Fruit fly (Drosophila melanogaster): ENCODE results near the gene CG4119.

Gene CG4119

DNA sequence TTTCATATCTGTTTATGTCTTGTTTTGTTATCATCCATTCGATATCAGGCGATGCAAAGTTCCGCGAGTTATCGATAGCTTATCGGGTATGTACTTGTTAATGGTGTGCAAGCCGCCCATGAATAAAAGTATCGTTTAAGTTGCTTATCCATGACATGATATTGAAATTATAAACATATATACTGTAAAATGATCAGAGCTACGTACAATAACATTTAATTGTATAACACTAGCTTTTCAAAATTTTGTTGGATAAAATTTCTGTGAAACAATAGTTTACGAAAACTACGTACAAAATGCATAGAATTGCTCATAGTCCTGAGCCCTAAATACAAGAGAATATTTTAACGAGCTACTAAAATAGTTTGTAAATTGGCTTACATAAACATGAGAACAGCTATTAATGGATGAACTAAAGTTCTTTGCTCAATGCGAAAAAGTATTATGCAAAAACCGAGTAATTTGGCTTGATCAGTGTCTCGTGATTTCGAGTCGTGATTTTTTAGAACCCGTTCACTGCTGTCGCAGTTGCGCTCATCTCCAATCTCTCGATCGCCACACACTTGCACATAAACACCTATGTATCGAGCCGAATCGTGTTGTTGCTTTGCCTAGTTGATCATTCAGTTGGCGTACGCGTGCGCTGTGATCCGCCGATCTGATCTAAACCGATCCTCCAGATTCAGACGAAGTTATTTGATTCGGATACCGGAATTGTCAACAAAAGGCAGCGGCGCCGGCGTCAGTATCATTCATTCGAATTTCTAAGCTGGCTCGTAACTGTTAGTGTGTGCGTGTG is 23.8 kb downstream of the CG4119 start, which contains the start of the genes PGAP1 and cv:
TSS of gene PGAP1 (minus strand) at position 57 of the 799 bp plus-strand sequence.
TSS of gene cv (plus strand) at position 586 of the 799 bp plus-strand sequence.
- TF ChIP-seq Ets98B (GFP tag; IDR thresholded peaks at IDR 0.05) = no peak
- peak; percentile 14 for TF ChIP-seq CG8159 (tag; optimal IDR thresholded peaks at IDR 0.05)
- peak; percentile 15; the same call in 1 of the 3 replicates for TF ChIP-seq CG4496 (GFP tag; IDR thresholded peaks at IDR 0.05)
- TF ChIP-seq CG17806 (tag; optimal IDR thresholded peaks at IDR 0.05) = peak; percentile 12

DNA sequence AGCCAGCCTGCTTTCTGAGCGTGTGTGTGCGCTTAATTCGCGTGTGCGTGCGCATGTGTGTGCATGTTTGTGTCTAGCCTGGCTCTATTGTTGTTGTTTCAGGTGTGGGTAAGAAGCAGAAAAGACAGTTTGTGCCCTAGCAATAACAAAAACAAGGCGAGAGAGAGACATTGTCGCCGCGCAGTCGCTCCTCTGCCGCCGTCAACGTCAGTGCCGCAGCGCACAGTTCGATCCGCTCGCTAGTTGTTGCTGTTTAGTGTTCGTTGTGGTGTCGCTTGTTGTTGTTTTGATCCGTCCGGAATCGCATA is 24.3 kb downstream of the CG4119 start:
- TF ChIP-seq CG13204 (GFP tag; optimal IDR thresholded peaks at IDR 0.05) = no peak
- no peak for TF ChIP-seq CG14655 (GFP tag; optimal IDR thresholded peaks at IDR 0.05)
- TF ChIP-seq rn (GFP tag; IDR thresholded peaks at IDR 0.05) = no peak
- TF ChIP-seq fd96Ca (GFP tag; IDR thresholded peaks at IDR 0.05) = no peak
- no peak for TF ChIP-seq D1 (tag; optimal IDR thresholded peaks at IDR 0.05)
- no peak for TF ChIP-seq CG9948 (tag; optimal IDR thresholded peaks at IDR 0.05)
- no peak for TF ChIP-seq CG8301 (tag; optimal IDR thresholded peaks at IDR 0.05)
- TF ChIP-seq gl (tag; optimal IDR thresholded peaks at IDR 0.05) = no peak
- no peak for TF ChIP-seq Snoo (tag; optimal IDR thresholded peaks at IDR 0.05)
- no peak for TF ChIP-seq CG12605 (GFP tag; IDR thresholded peaks at IDR 0.05)
- TF ChIP-seq Pif1B (GFP tag; optimal IDR thresholded peaks at IDR 0.05) = no peak
- no peak for TF ChIP-seq CG17806 (tag; optimal IDR thresholded peaks at IDR 0.05)
- no peak for TF ChIP-seq CG4496 (GFP tag; IDR thresholded peaks at IDR 0.05)
- no peak for TF ChIP-seq Pif1A (GFP tag; optimal IDR thresholded peaks at IDR 0.05)
- TF ChIP-seq CG15710 (tag; optimal IDR thresholded peaks at IDR 0.05) = no peak
- no peak for TF ChIP-seq Ets98B (GFP tag; IDR thresholded peaks at IDR 0.05)

DNA sequence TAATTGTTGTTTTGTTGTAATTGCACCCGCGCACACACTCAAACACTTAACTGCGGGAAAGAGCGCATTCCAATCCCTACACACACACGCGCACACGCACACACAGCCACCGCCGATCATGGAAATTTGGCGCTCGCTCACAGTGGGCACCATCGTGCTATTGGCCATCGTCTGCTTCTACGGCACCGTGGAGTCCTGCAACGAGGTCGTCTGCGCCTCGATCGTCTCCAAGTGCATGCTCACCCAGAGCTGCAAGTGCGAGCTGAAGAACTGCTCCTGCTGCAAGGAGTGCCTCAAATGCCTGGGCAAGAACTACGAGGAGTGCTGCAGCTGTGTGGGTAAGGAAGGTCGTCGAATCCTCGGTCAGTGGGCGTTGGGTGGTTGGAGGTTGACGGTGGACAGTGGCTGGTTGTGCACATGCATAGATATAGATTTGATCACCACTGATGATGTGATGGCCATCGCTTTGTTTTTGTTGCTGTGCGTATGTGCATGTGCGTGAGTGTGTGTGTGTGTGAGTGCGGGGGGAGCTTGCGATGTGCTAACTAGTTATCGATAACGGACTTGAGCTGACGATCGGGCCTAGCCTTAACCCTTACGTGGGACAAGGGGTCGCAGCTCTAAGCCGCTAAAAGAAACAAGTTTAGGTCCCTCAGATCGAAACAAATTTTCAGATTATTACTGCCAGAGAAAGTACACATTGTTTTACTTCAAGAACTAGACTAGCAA is 25.0 kb downstream of the CG4119 start:
- peak; percentile 10 for TF ChIP-seq CG8301 (tag; optimal IDR thresholded peaks at IDR 0.05)
- TF ChIP-seq D1 (tag; optimal IDR thresholded peaks at IDR 0.05) = no peak
- peak; percentile 11; the same call in 1 of the 3 replicates for TF ChIP-seq CG4496 (GFP tag; IDR thresholded peaks at IDR 0.05)
- TF ChIP-seq CG13204 (GFP tag; optimal IDR thresholded peaks at IDR 0.05) = no peak
- no peak for TF ChIP-seq CG14655 (GFP tag; optimal IDR thresholded peaks at IDR 0.05)
- no peak for TF ChIP-seq EcR (GFP tag; optimal IDR thresholded peaks at IDR 0.05)
- TF ChIP-seq Snoo (tag; optimal IDR thresholded peaks at IDR 0.05) = no peak
- TF ChIP-seq gl (tag; optimal IDR thresholded peaks at IDR 0.05) = no peak
- TF ChIP-seq fd96Ca (GFP tag; IDR thresholded peaks at IDR 0.05) = peak; percentile 40; the same call in 1 of the 3 replicates
- no peak for TF ChIP-seq CG34367 (tag; optimal IDR thresholded peaks at IDR 0.05)
- TF ChIP-seq Pif1B (GFP tag; optimal IDR thresholded peaks at IDR 0.05) = no peak

- TF ChIP-seq CG34367 (tag; optimal IDR thresholded peaks at IDR 0.05) (no peak), Pif1B (GFP tag; optimal IDR thresholded peaks at IDR 0.05) (no peak), gl (tag; optimal IDR thresholded peaks at IDR 0.05) (no peak), CG17806 (tag; optimal IDR thresholded peaks at IDR 0.05) (no peak)
Observed at dm6 chrX:5695035-5695434, 29.2 kb downstream of the CG4119 start, which contains the start of gene CG3149. Gene CG3149 (minus strand): TSS chrX:5695205.

- TF ChIP-seq CG34367 (tag; optimal IDR thresholded peaks at IDR 0.05) (no peak), EcR (GFP tag; optimal IDR thresholded peaks at IDR 0.05) (no peak), CG14655 (GFP tag; optimal IDR thresholded peaks at IDR 0.05) (peak; percentile 7), CG17806 (tag; optimal IDR thresholded peaks at IDR 0.05) (no peak), D1 (tag; optimal IDR thresholded peaks at IDR 0.05) (no peak), fd96Ca (GFP tag; IDR thresholded peaks at IDR 0.05) (peak; percentile 4; the same call in 2 of the 3 replicates), rn (GFP tag; IDR thresholded peaks at IDR 0.05) (0 out of 2 replicates have a peak, but pooled peaks have one; percentile 28)
Observed at dm6 chrX:5695958-5696357, 30.1 kb downstream of the CG4119 start.

DNA sequence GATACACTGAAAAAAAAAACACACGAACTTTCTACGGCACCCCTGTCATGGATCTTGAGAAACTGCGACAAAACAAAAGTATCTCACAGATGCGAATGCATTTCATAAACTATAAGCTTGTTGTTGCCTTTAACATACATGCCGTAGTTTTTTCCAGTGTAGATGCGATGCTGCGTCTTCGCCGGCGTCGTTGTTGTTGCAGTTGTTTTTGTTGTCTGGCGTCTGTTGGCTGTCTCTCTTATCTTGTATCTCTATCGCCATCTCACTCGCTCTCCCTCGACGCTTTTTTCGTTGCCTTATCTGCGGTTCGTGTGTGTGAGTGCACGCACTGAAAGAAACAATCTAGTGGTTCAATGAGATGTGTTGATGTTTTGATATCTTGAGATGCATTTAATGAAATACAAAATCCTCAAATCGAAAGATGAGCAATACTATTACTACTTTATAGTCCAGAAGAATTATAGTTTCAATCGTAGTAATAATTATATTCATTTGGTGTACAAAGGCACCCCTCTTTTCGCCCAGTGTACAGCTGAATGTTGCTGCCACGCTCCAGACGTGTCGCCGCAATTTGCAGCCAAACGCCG is 30.7 kb downstream of the CG4119 start:
- peak; percentile 86 for TF ChIP-seq CG9948 (tag; optimal IDR thresholded peaks at IDR 0.05)
- peak; percentile 92 for TF ChIP-seq CG32121 (GFP tag; IDR thresholded peaks at IDR 0.05)
- peak; percentile 95 for TF ChIP-seq CG15710 (tag; optimal IDR thresholded peaks at IDR 0.05)
- peak; percentile 98 for TF ChIP-seq Snoo (tag; optimal IDR thresholded peaks at IDR 0.05)
- TF ChIP-seq Ets98B (GFP tag; IDR thresholded peaks at IDR 0.05) = peak; percentile 97
- TF ChIP-seq CG17806 (tag; optimal IDR thresholded peaks at IDR 0.05) = peak; percentile 92
- peak; percentile 92 for TF ChIP-seq CG34367 (tag; optimal IDR thresholded peaks at IDR 0.05)
- peak; percentile 96 for TF ChIP-seq CG14655 (GFP tag; optimal IDR thresholded peaks at IDR 0.05)
- peak; percentile 95 for TF ChIP-seq Pif1B (GFP tag; optimal IDR thresholded peaks at IDR 0.05)
- peak; percentile 98 for TF ChIP-seq CG4496 (GFP tag; IDR thresholded peaks at IDR 0.05)
- peak; percentile 98 for TF ChIP-seq Pif1A (GFP tag; optimal IDR thresholded peaks at IDR 0.05)
- peak; percentile 79 for TF ChIP-seq CG10348 (GFP tag; IDR thresholded peaks at IDR 0.05)
- no peak for TF ChIP-seq EcR (GFP tag; optimal IDR thresholded peaks at IDR 0.05)
- peak; percentile 95 for TF ChIP-seq CG12605 (GFP tag; IDR thresholded peaks at IDR 0.05)
- TF ChIP-seq gl (tag; optimal IDR thresholded peaks at IDR 0.05) = peak; percentile 89
- peak; percentile 94 for TF ChIP-seq CG8159 (tag; optimal IDR thresholded peaks at IDR 0.05)
- TF ChIP-seq fd96Ca (GFP tag; IDR thresholded peaks at IDR 0.05) = peak; percentile 98
- peak; percentile 94 for TF ChIP-seq rn (GFP tag; IDR thresholded peaks at IDR 0.05)
- peak; percentile 27 for TF ChIP-seq D1 (tag; optimal IDR thresholded peaks at IDR 0.05)
- TF ChIP-seq CG13204 (GFP tag; optimal IDR thresholded peaks at IDR 0.05) = peak; percentile 95
- peak; percentile 92 for TF ChIP-seq CG8301 (tag; optimal IDR thresholded peaks at IDR 0.05)
